Worm (Caenorhabditis elegans): ENCODE measurements around the gene glb-12.

- no peak for TF ChIP-seq nhr-237 (tag; optimal IDR thresholded peaks at IDR 0.05)
- no peak for TF ChIP-seq elt-3 (tag; optimal IDR thresholded peaks at IDR 0.05)
- no peak for TF ChIP-seq sma-3 (GFP tag; optimal IDR thresholded peaks at IDR 0.05)
- no peak for TF ChIP-seq dmd-4 (tag; optimal IDR thresholded peaks at IDR 0.05)
- no peak for TF ChIP-seq nhr-77 (tag; optimal IDR thresholded peaks at IDR 0.05)
- TF ChIP-seq skn-1 (tag; optimal IDR thresholded peaks at IDR 0.05): no peak
- TF ChIP-seq alr-1 (tag; optimal IDR thresholded peaks at IDR 0.05): no peak
Measured at ce11 chrII:10719931-10720330, 11.5 kb downstream of the glb-12 start, which contains the start of gene mks-5.
